Fruit fly (Drosophila melanogaster): ENCODE measurements around the gene lva.

DNA sequence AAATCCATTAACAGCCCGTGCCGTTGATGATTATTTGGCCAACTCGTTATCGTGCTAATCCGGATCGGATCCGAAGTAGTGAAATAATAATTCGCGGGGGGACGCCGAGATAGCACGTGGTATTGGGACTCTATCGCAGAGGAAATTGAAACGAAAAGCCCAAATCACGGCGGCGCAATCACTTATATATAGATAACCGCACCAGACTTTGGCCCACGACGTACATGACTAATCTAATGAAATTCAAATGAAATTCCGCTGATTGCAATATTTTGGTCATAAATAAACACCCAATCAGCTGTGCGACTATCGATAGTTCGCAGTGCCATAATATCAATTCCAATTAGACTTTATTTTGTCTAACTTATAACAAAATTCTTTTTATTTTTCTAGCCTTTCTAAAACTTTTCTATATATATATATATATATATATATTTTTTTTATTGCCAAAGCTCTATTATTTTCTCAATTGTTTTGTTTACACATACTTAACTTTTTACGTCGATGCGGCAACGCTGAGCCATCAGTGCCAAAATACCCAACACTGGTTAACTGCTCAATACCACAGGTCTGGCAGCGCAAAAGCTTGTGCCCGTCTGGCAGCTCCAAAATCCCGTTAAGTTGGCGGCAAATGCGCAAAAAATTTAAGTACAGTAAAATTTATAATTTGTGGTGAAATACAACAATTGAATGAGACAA is 3.4 kb upstream of the lva start, which contains the start of gene CG6428:
- no peak for TF ChIP-seq Pif1B (GFP tag; optimal IDR thresholded peaks at IDR 0.05)
- no peak for TF ChIP-seq EcR (GFP tag; optimal IDR thresholded peaks at IDR 0.05)
- TF ChIP-seq Snoo (tag; optimal IDR thresholded peaks at IDR 0.05), result peak; percentile 17
- no peak for TF ChIP-seq CG32121 (GFP tag; IDR thresholded peaks at IDR 0.05)
- TF ChIP-seq fd96Ca (GFP tag; IDR thresholded peaks at IDR 0.05), result no peak; the same call in 2 of the 3 replicates
- no peak for TF ChIP-seq CG14655 (GFP tag; optimal IDR thresholded peaks at IDR 0.05)
- no peak for TF ChIP-seq CG10348 (GFP tag; IDR thresholded peaks at IDR 0.05)
- no peak for TF ChIP-seq CG17806 (tag; optimal IDR thresholded peaks at IDR 0.05)
- no peak for TF ChIP-seq CG8159 (tag; optimal IDR thresholded peaks at IDR 0.05)
